Worm (Caenorhabditis elegans): Measurements from ENCODE around the gene Y39G8C.2.

DNA sequence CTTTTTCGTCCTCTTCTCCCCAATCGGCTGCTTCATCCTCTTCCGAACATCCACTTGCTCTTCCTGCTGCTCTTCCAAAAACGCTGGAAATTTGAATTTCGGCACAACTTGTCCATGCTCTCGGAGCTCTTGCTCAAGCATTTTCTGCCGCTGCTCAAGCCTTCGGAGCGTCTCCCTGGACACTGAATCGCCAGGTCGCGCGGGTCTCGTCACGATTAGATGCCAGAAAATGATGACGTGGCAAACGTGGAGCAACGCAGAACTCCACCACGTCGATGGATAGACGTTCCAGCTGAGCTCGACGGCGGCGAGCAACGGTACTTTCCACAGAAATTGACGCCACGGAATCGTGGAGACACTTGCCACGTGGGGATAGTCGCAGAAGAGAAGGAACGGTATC is 31.8 kb upstream of the Y39G8C.2 start:
- TF ChIP-seq klf-2 (GFP tag; conservative IDR thresholded peaks at IDR 0.05) (no peak), flt-1 (GFP tag; IDR thresholded peaks at IDR 0.05) (no peak)

All from whole organism, midembryonic.